Fruit fly (Drosophila melanogaster) whole organism, prepupa: ENCODE measurements around the gene mmm.

Experiments
- CG10631 ChIP-seq: fragments of 200-800 bp; sonication (Bioruptor generic); optimal IDR thresholded peaks from 2 replicates; lab custom pipeline; 2016; ENCODE audit warnings: missing biosample characterization, missing genetic modification characterization
- CG1621 ChIP-seq: fragments of 200-800 bp; sonication (Bioruptor generic); optimal IDR thresholded peaks from 3 replicates; lab custom pipeline; 2018; ENCODE audit warnings: missing biosample characterization, mild to moderate bottlenecking, missing genetic modification characterization
- CG3032 ChIP-seq: fragments of 200-800 bp; optimal IDR thresholded peaks from 2 replicates; lab custom pipeline; 2019; ENCODE audit warnings: missing biosample characterization, mild to moderate bottlenecking, missing genetic modification characterization, moderate library complexity
- CG31627 ChIP-seq: fragments of 200-800 bp; sonication (Bioruptor generic); optimal IDR thresholded peaks from 3 replicates; lab custom pipeline; 2016; ENCODE audit warnings: missing biosample characterization, missing genetic modification characterization
- CG3919 ChIP-seq: fragments of 200-800 bp; sonication (Bioruptor generic); optimal IDR thresholded peaks from 3 replicates; lab custom pipeline; 2016; ENCODE audit warnings: missing biosample characterization, missing genetic modification characterization
- CG6163 ChIP-seq: fragments of 200-800 bp; sonication (Bioruptor generic); IDR thresholded peaks from 3 replicates; pipeline ENCODE4 v1.3.6; 2022; ENCODE audit warnings: missing biosample characterization, missing genetic modification characterization
- CG6792 ChIP-seq: fragments of 200-800 bp; sonication (Bioruptor generic); optimal IDR thresholded peaks from 3 replicates; lab custom pipeline; 2016; ENCODE audit warnings: missing biosample characterization, missing genetic modification characterization
- CG6854 ChIP-seq: fragments of 200-800 bp; sonication (Bioruptor generic); optimal IDR thresholded peaks from 2 replicates; lab custom pipeline; 2017; ENCODE audit warnings: missing biosample characterization, mild to moderate bottlenecking, missing genetic modification characterization
- CG7368 ChIP-seq: fragments of 200-800 bp; sonication (Bioruptor generic); optimal IDR thresholded peaks from 3 replicates; lab custom pipeline; 2016; ENCODE audit warnings: missing biosample characterization, missing genetic modification characterization
- CG8119 ChIP-seq: fragments of 200-800 bp; sonication (Bioruptor generic); IDR thresholded peaks from 3 replicates; pipeline ENCODE4 v1.3.6; 2022; ENCODE audit warnings: missing biosample characterization, missing genetic modification characterization
- CG9139 ChIP-seq: fragments of 200-800 bp; sonication (Bioruptor generic); optimal IDR thresholded peaks from 3 replicates; lab custom pipeline; 2017; ENCODE audit warnings: missing biosample characterization, mild to moderate bottlenecking, missing genetic modification characterization
- Eip75B ChIP-seq: fragments of 200-800 bp; sonication (Bioruptor generic); optimal IDR thresholded peaks from 3 replicates; lab custom pipeline; 2016; ENCODE audit warnings: missing biosample characterization, missing genetic modification characterization
- Eip78C ChIP-seq: fragments of 200-800 bp; sonication (Bioruptor generic); peaks from one replicate; lab custom pipeline; 2016; ENCODE audit warnings: missing biosample characterization, missing genetic modification characterization
- Eip93F ChIP-seq: fragments of 200-800 bp; sonication (Bioruptor generic); optimal IDR thresholded peaks from 2 replicates; lab custom pipeline; 2016; ENCODE audit warnings: missing biosample characterization, mild to moderate bottlenecking, missing genetic modification characterization
- Ets21C ChIP-seq: fragments of 200-800 bp; sonication (Bioruptor generic); optimal IDR thresholded peaks from 3 replicates; lab custom pipeline; 2016; ENCODE audit warnings: missing biosample characterization, missing genetic modification characterization
- Ets96B ChIP-seq: fragments of 200-800 bp; optimal IDR thresholded peaks from 2 replicates; lab custom pipeline; 2019; ENCODE audit warnings: missing biosample characterization, mild to moderate bottlenecking, missing genetic modification characterization, moderate library complexity
- Gug ChIP-seq: fragments of 200-800 bp; sonication (Bioruptor generic); IDR thresholded peaks from 2 replicates; pipeline ENCODE4 v1.3.6; 2022; ENCODE audit warnings: missing biosample characterization, missing genetic modification characterization
- Hr38 ChIP-seq: sonication (Bioruptor generic); optimal IDR thresholded peaks from 2 replicates; lab custom pipeline; 2016; ENCODE audit warnings: missing biosample characterization, missing genetic modification characterization
- Hr39 ChIP-seq: fragments of 200-800 bp; sonication (Bioruptor generic); optimal IDR thresholded peaks from 2 replicates; lab custom pipeline; 2016; ENCODE audit warnings: missing biosample characterization, missing genetic modification characterization
- Hr4 ChIP-seq: fragments of 200-800 bp; sonication (Bioruptor generic); optimal IDR thresholded peaks from 3 replicates; lab custom pipeline; 2016; ENCODE audit warnings: missing biosample characterization, missing genetic modification characterization
- Lpt ChIP-seq: fragments of 200-800 bp; sonication (Bioruptor generic); optimal IDR thresholded peaks from 3 replicates; lab custom pipeline; 2016; ENCODE audit warnings: missing biosample characterization, missing genetic modification characterization
- OdsH ChIP-seq: fragments of 200-800 bp; sonication (Bioruptor generic); optimal IDR thresholded peaks from 3 replicates; lab custom pipeline; 2016; ENCODE audit warnings: missing biosample characterization, missing genetic modification characterization
- Smox ChIP-seq: fragments of 200-800 bp; sonication (Bioruptor generic); optimal IDR thresholded peaks from 3 replicates; lab custom pipeline; 2016; ENCODE audit warnings: missing biosample characterization, missing genetic modification characterization
- Sox102F ChIP-seq: fragments of 200-800 bp; sonication (Bioruptor generic); optimal IDR thresholded peaks from 2 replicates; lab custom pipeline; 2016; ENCODE audit warnings: missing biosample characterization, mild to moderate bottlenecking, missing genetic modification characterization
- Sox14 ChIP-seq: fragments of 200-800 bp; sonication (Bioruptor generic); optimal IDR thresholded peaks from 3 replicates; lab custom pipeline; 2016; ENCODE audit warnings: missing biosample characterization, missing genetic modification characterization
- Sox15 ChIP-seq: fragments of 200-800 bp; sonication (Bioruptor generic); optimal IDR thresholded peaks from 3 replicates; lab custom pipeline; 2016; ENCODE audit warnings: missing biosample characterization, missing genetic modification characterization
- acj6 ChIP-seq: fragments of 200-800 bp; sonication (Bioruptor generic); optimal IDR thresholded peaks from 3 replicates; lab custom pipeline; 2016; ENCODE audit warnings: missing biosample characterization, missing genetic modification characterization
- cyc ChIP-seq: fragments of 200-800 bp; sonication (Bioruptor generic); optimal IDR thresholded peaks from 3 replicates; lab custom pipeline; 2016; ENCODE audit warnings: missing biosample characterization, missing genetic modification characterization
- dsx ChIP-seq: fragments of 200-800 bp; optimal IDR thresholded peaks from 3 replicates; lab custom pipeline; 2019; ENCODE audit warnings: missing biosample characterization, mild to moderate bottlenecking, missing genetic modification characterization, moderate library complexity; ENCODE audit not compliant: poor library complexity, severe bottlenecking
- eg ChIP-seq: fragments of 200-800 bp; sonication (Bioruptor generic); IDR thresholded peaks from 3 replicates; pipeline ENCODE4 v1.3.6; 2022; ENCODE audit warnings: missing biosample characterization, missing genetic modification characterization
- esn ChIP-seq: fragments of 200-800 bp; sonication (Bioruptor generic); optimal IDR thresholded peaks from 2 replicates; lab custom pipeline; 2016; ENCODE audit warnings: missing biosample characterization, mild to moderate bottlenecking, missing genetic modification characterization, moderate library complexity
- fd85E ChIP-seq: fragments of 200-800 bp; sonication (Bioruptor generic); optimal IDR thresholded peaks from 3 replicates; lab custom pipeline; 2016; ENCODE audit warnings: missing biosample characterization, missing genetic modification characterization
- fkh ChIP-seq: fragments of 200-800 bp; sonication (Bioruptor generic); optimal IDR thresholded peaks from 3 replicates; lab custom pipeline; 2017; ENCODE audit warnings: missing biosample characterization, mild to moderate bottlenecking, missing genetic modification characterization, moderate library complexity
- lz ChIP-seq: fragments of 200-800 bp; sonication (Bioruptor generic); optimal IDR thresholded peaks from 3 replicates; lab custom pipeline; 2016; ENCODE audit warnings: missing biosample characterization, missing genetic modification characterization
- net ChIP-seq: fragments of 200-800 bp; sonication (Bioruptor generic); optimal IDR thresholded peaks from 3 replicates; lab custom pipeline; 2016; ENCODE audit warnings: missing biosample characterization, missing genetic modification characterization
- pdm3 ChIP-seq: fragments of 200-800 bp; sonication (Bioruptor generic); optimal IDR thresholded peaks from 3 replicates; lab custom pipeline; 2016; ENCODE audit warnings: missing biosample characterization, missing genetic modification characterization
- topi ChIP-seq: fragments of 200-800 bp; sonication (Bioruptor generic); optimal IDR thresholded peaks from 3 replicates; lab custom pipeline; 2016; ENCODE audit warnings: missing biosample characterization, missing genetic modification characterization
- vri ChIP-seq: fragments of 200-800 bp; sonication (Bioruptor generic); optimal IDR thresholded peaks from 3 replicates; lab custom pipeline; 2016; ENCODE audit warnings: missing biosample characterization, mild to moderate bottlenecking, missing genetic modification characterization

Gene mmm

dm6 chr3L:7592113-7592752 lies 9.0 kb downstream of the mmm start (continued):
- TF ChIP-seq CG7368, result no peak
- no peak for TF ChIP-seq fd85E
- peak; percentile 56 for TF ChIP-seq eg (GFP tag; lab: Robert Waterston, UW)
- no peak for TF ChIP-seq esn (GFP tag; lab: Kevin White, UChicago)
- TF ChIP-seq acj6 (GFP tag; lab: Kevin White, UChicago), result peak; percentile 31
- peak; percentile 61 for TF ChIP-seq Ets96B (tag; lab: Kevin White, UChicago)
- no peak for TF ChIP-seq Sox102F (GFP tag; lab: Kevin White, UChicago)
- peak; percentile 34 for TF ChIP-seq OdsH (GFP tag; lab: Kevin White, UChicago)
- TF ChIP-seq vri, result no peak
- TF ChIP-seq Eip78C (GFP tag; lab: Kevin White, UChicago), result peak; percentile 67
- TF ChIP-seq Hr38 (GFP tag; lab: Kevin White, UChicago), result no peak
- peak; percentile 29 for TF ChIP-seq CG6792 (GFP tag; lab: Kevin White, UChicago)
- peak; percentile 70 for TF ChIP-seq CG8119 (GFP tag; lab: Robert Waterston, UW)
- no peak for TF ChIP-seq fkh (GFP tag; lab: Kevin White, UChicago)
- TF ChIP-seq Eip75B (GFP tag; lab: Kevin White, UChicago), result no peak
- TF ChIP-seq Ets21C, result no peak
- TF ChIP-seq dsx (GFP tag; lab: Kevin White, UChicago), result peak; percentile 18
- TF ChIP-seq CG3919 (GFP tag; lab: Kevin White, UChicago), result peak; percentile 36
- peak; percentile 4 for TF ChIP-seq Hr4 (GFP tag; lab: Kevin White, UChicago)
- TF ChIP-seq CG1621 (tag; lab: Kevin White, UChicago), result no peak
- TF ChIP-seq CG6854 (GFP tag; lab: Kevin White, UChicago), result no peak
- no peak for TF ChIP-seq CG9139 (GFP tag; lab: Kevin White, UChicago)
- TF ChIP-seq CG31627 (GFP tag; lab: Kevin White, UChicago), result no peak
- TF ChIP-seq Lpt (GFP tag; lab: Kevin White, UChicago), result peak; percentile 30
- TF ChIP-seq CG6163 (GFP tag; lab: Robert Waterston, UW), result no peak
- no peak for TF ChIP-seq Sox15 (GFP tag; lab: Kevin White, UChicago)

dm6 chr3L:7592791-7593190 lies 9.5 kb downstream of the mmm start, which contains the start of gene Pura:
Gene Pura (plus strand): TSS chr3L:7593091.
- TF ChIP-seq CG10631 (GFP tag; lab: Kevin White, UChicago) (no peak), Gug (GFP tag; lab: Robert Waterston, UW) (no peak), Ets96B (tag; lab: Kevin White, UChicago) (no peak), Eip75B (GFP tag; lab: Kevin White, UChicago) (no peak), Sox15 (GFP tag; lab: Kevin White, UChicago) (no peak), dsx (GFP tag; lab: Kevin White, UChicago) (no peak), pdm3 (GFP tag; lab: Kevin White, UChicago) (no peak), net (GFP tag; lab: Kevin White, UChicago) (no peak), Hr39 (GFP tag; lab: Kevin White, UChicago) (no peak), CG6792 (GFP tag; lab: Kevin White, UChicago) (no peak), fd85E (no peak), Sox14 (GFP tag; lab: Kevin White, UChicago) (no peak), esn (GFP tag; lab: Kevin White, UChicago) (no peak), lz (GFP tag; lab: Kevin White, UChicago) (no peak), Smox (no peak), cyc (GFP tag; lab: Kevin White, UChicago) (no peak), topi (GFP tag; lab: Kevin White, UChicago) (no peak), fkh (GFP tag; lab: Kevin White, UChicago) (no peak), CG3032 (tag; lab: Kevin White, UChicago) (no peak), Eip93F (GFP tag; lab: Kevin White, UChicago) (no peak)
